Worm (Caenorhabditis elegans) whole organism, young adult: ENCODE results near the gene nhr-193.

Experiments
- D2030.7 ChIP-seq: fragments of 200-800 bp; sonication (Bioruptor generic); IDR thresholded peaks from 2 replicates; pipeline ENCODE4 v1.3.6; 2022; ENCODE audit warnings: missing genetic modification reagents, missing genetic modification characterization, missing compliant biosample characterization
- F22D6.2 ChIP-seq: sonication (generic microtip); optimal IDR thresholded peaks from 2 replicates; lab custom pipeline; 2016; ENCODE audit warnings: mild to moderate bottlenecking, missing genetic modification characterization, missing compliant biosample characterization
- F49E8.2 ChIP-seq: sonication (generic microtip); optimal IDR thresholded peaks from 3 replicates; lab custom pipeline; 2017; ENCODE audit warnings: missing genetic modification characterization, mild to moderate bottlenecking, missing compliant biosample characterization, antibody characterized with exemption, moderate library complexity; ENCODE audit not compliant: insufficient read depth
- F57A8.1 ChIP-seq: fragments of 200-800 bp; sonication (Bioruptor generic); optimal IDR thresholded peaks from 2 replicates; lab custom pipeline; 2018; ENCODE audit warnings: mild to moderate bottlenecking, missing genetic modification characterization, moderate library complexity, missing compliant biosample characterization
- Y67H2A.10 ChIP-seq: fragments of 200-800 bp; sonication (Bioruptor generic); conservative IDR thresholded peaks from 2 replicates; pipeline ENCODE4 v1.3.6; 2022; ENCODE audit warnings: missing genetic modification reagents, missing genetic modification characterization, missing compliant biosample characterization
- Y79H2A.3 ChIP-seq: fragments of 200-800 bp; sonication (Bioruptor generic); conservative IDR thresholded peaks from 2 replicates; pipeline ENCODE4 v1.3.6; 2022; ENCODE audit warnings: missing genetic modification reagents, missing genetic modification characterization, missing compliant biosample characterization
- Y95B8A.8 ChIP-seq: fragments of 200-800 bp; sonication (Bioruptor generic); IDR thresholded peaks from 2 replicates; pipeline ENCODE4 v1.3.6; 2022; ENCODE audit warnings: missing genetic modification reagents, missing genetic modification characterization, missing compliant biosample characterization
- ama-1 ChIP-seq, 3 experiments: fragments of 150-350 bp in 1 of 3; sonication (generic microtip) in 2 of 3; optimal IDR thresholded peaks; 2 replicates each; lab custom pipeline; 2014 to 2018; ENCODE audit warnings: missing biosample characterization in 2 of 3, missing genetic modification characterization in 2 of 3, missing genetic modification reagents in 2 of 3
- atf-7 ChIP-seq: sonication (generic microtip); optimal IDR thresholded peaks from 2 replicates; lab custom pipeline; 2017; ENCODE audit warnings: mild to moderate bottlenecking, missing genetic modification characterization, missing compliant biosample characterization
- attf-3 ChIP-seq: fragments of 200-800 bp; sonication (Bioruptor generic); conservative IDR thresholded peaks from 2 replicates; pipeline ENCODE4 v1.3.6; 2022; ENCODE audit warnings: missing genetic modification reagents, missing genetic modification characterization, missing compliant biosample characterization
- attf-6 ChIP-seq: fragments of 200-800 bp; sonication (Bioruptor generic); IDR thresholded peaks from 2 replicates; pipeline ENCODE4 v1.3.6; 2022; ENCODE audit warnings: missing genetic modification reagents, missing genetic modification characterization, missing compliant biosample characterization
- cebp-1 ChIP-seq, 2 experiments: fragments of 200-800 bp in 1 of 2; sonication (Bioruptor generic) in 1 of 2; sonication (generic microtip) in 1 of 2; IDR thresholded peaks in 1 of 2; optimal IDR thresholded peaks in 1 of 2; 2 replicates each; pipeline versions ENCODE4 v1.3.6 to Lab custom; 2017 to 2022; ENCODE audit warnings: missing compliant biosample characterization in 2 of 2, missing genetic modification characterization in 2 of 2, mild to moderate bottlenecking in 1 of 2, missing genetic modification reagents in 1 of 2, moderate library complexity in 1 of 2
- ceh-27 ChIP-seq: fragments of 200-800 bp; sonication (Bioruptor generic); optimal IDR thresholded peaks from 2 replicates; lab custom pipeline; 2018; ENCODE audit warnings: mild to moderate bottlenecking, missing genetic modification characterization, moderate library complexity, missing compliant biosample characterization
- ceh-40 ChIP-seq: fragments of 200-800 bp; sonication (Bioruptor generic); IDR thresholded peaks from 2 replicates; pipeline ENCODE4 v1.3.6; 2022; ENCODE audit warnings: missing genetic modification characterization, missing compliant biosample characterization
- ekl-4 ChIP-seq: fragments of 200-800 bp; sonication (Bioruptor generic); IDR thresholded peaks from 2 replicates; pipeline ENCODE4 v1.3.6; 2022; ENCODE audit warnings: missing genetic modification reagents, missing genetic modification characterization, missing compliant biosample characterization
- hlh-26 ChIP-seq: fragments of 200-800 bp; sonication (Bioruptor generic); conservative IDR thresholded peaks from 2 replicates; pipeline ENCODE4 v1.3.6; 2022; ENCODE audit warnings: missing genetic modification reagents, missing genetic modification characterization, missing compliant biosample characterization
- hrde-1 ChIP-seq: sonication (generic microtip); optimal IDR thresholded peaks from 2 replicates; lab custom pipeline; 2016; ENCODE audit warnings: missing genetic modification characterization, mild to moderate bottlenecking, missing compliant biosample characterization, moderate library complexity, missing genotype, missing genetic modification reagents, borderline replicate concordance
- hsf-1 ChIP-seq: fragments of 200-800 bp; sonication (Bioruptor generic); IDR thresholded peaks from 2 replicates; pipeline ENCODE4 v1.3.6; 2022; ENCODE audit warnings: missing genetic modification reagents, missing genetic modification characterization, missing compliant biosample characterization
- lag-1 ChIP-seq: fragments of 200-800 bp; sonication (Bioruptor generic); IDR thresholded peaks from 2 replicates; pipeline ENCODE4 v1.3.6; 2022; ENCODE audit warnings: missing genetic modification reagents, missing genetic modification characterization, missing compliant biosample characterization
- lin-26 ChIP-seq: fragments of 200-800 bp; sonication (Bioruptor generic); IDR thresholded peaks from 2 replicates; pipeline ENCODE4 v1.3.6; 2022; ENCODE audit warnings: missing genetic modification reagents, missing genetic modification characterization, missing compliant biosample characterization
- lin-35 ChIP-seq, 3 experiments: fragments of 150-350 bp in 2 of 3; sonication (generic microtip) in 1 of 3; optimal IDR thresholded peaks; 2 replicates each; lab custom pipeline; 2014 to 2018; ENCODE audit warnings: missing biosample characterization in 3 of 3, missing genetic modification characterization in 3 of 3, missing genetic modification reagents in 3 of 3
- lin-54 ChIP-seq: fragments of 200-800 bp; sonication (Bioruptor generic); optimal IDR thresholded peaks from 2 replicates; lab custom pipeline; 2018; ENCODE audit warnings: mild to moderate bottlenecking, missing genetic modification characterization, missing compliant biosample characterization
- lir-1 ChIP-seq: fragments of 200-800 bp; sonication (Bioruptor generic); conservative IDR thresholded peaks from 2 replicates; pipeline ENCODE4 v1.3.6; 2022; ENCODE audit warnings: missing genetic modification reagents, missing genetic modification characterization, missing compliant biosample characterization
- madf-3 ChIP-seq: fragments of 200-800 bp; sonication (Bioruptor generic); IDR thresholded peaks from 2 replicates; pipeline ENCODE4 v1.3.6; 2022; ENCODE audit warnings: missing genetic modification reagents, missing genetic modification characterization, missing compliant biosample characterization
- nhr-179 ChIP-seq: sonication (generic microtip); optimal IDR thresholded peaks from 2 replicates; lab custom pipeline; 2016; ENCODE audit warnings: mild to moderate bottlenecking, missing genetic modification characterization, missing compliant biosample characterization
- rpc-1 ChIP-seq, 2 experiments: fragments of 150-350 bp in 1 of 2; sonication (generic microtip) in 1 of 2; optimal IDR thresholded peaks; 2 replicates each; lab custom pipeline; 2014 to 2018; ENCODE audit warnings: missing biosample characterization in 1 of 2, missing genetic modification characterization in 1 of 2, missing genetic modification reagents in 1 of 2, missing genotype in 1 of 2
- snpc-1.3 ChIP-seq: sonication (generic microtip); optimal IDR thresholded peaks from 2 replicates; lab custom pipeline; 2017; ENCODE audit warnings: missing genetic modification characterization, mild to moderate bottlenecking, missing compliant biosample characterization, antibody characterized with exemption, moderate library complexity, missing genotype, missing genetic modification reagents; ENCODE audit not compliant: insufficient read depth
- snpc-4 ChIP-seq, 5 experiments: fragments of 150-350 bp in 1 of 5; sonication (generic microtip) in 4 of 5; optimal IDR thresholded peaks; 2 replicates each; lab custom pipeline; 2014 to 2018; ENCODE audit warnings: missing genetic modification characterization in 5 of 5, missing biosample characterization in 3 of 5, antibody characterized with exemption in 2 of 5, mild to moderate bottlenecking in 2 of 5, missing compliant biosample characterization in 2 of 5, missing genotype in 2 of 5, moderate library complexity in 2 of 5, missing genetic modification reagents in 1 of 5
- somi-1 ChIP-seq: fragments of 200-800 bp; sonication (Bioruptor generic); optimal IDR thresholded peaks from 2 replicates; lab custom pipeline; 2018; ENCODE audit warnings: mild to moderate bottlenecking, missing genetic modification characterization, missing compliant biosample characterization
- tbp1 ChIP-seq: fragments of 200-800 bp; sonication (Bioruptor generic); optimal IDR thresholded peaks from 2 replicates; lab custom pipeline; 2018; ENCODE audit warnings: mild to moderate bottlenecking, missing genetic modification characterization, missing compliant biosample characterization
- tbx-9 ChIP-seq: sonication (generic microtip); optimal IDR thresholded peaks from 2 replicates; lab custom pipeline; 2016; ENCODE audit warnings: borderline replicate concordance, missing genetic modification characterization, inconsistent platforms, missing compliant biosample characterization
- tlf-1 ChIP-seq: fragments of 200-800 bp; sonication (Bioruptor generic); optimal IDR thresholded peaks from 2 replicates; lab custom pipeline; 2018; ENCODE audit warnings: mild to moderate bottlenecking, missing genetic modification characterization, missing compliant biosample characterization
- zim-3 ChIP-seq: sonication (generic microtip); optimal IDR thresholded peaks from 2 replicates; lab custom pipeline; 2017; ENCODE audit warnings: mild to moderate bottlenecking, missing genetic modification characterization, moderate library complexity, missing compliant biosample characterization
- ztf-25 ChIP-seq: fragments of 200-800 bp; sonication (Bioruptor generic); IDR thresholded peaks from 2 replicates; pipeline ENCODE4 v1.3.6; 2022; ENCODE audit warnings: missing genetic modification reagents, missing genetic modification characterization, missing compliant biosample characterization
- ztf-26 ChIP-seq: sonication (generic microtip); optimal IDR thresholded peaks from 2 replicates; lab custom pipeline; 2017; ENCODE audit warnings: missing genetic modification characterization, missing compliant biosample characterization
- ztf-3 ChIP-seq: fragments of 200-800 bp; sonication (Bioruptor generic); optimal IDR thresholded peaks from 2 replicates; lab custom pipeline; 2018; ENCODE audit warnings: mild to moderate bottlenecking, missing genetic modification characterization, missing compliant biosample characterization

nhr-193 gene

ce11 chrV:16315004-16315403 is 27.1 kb upstream of the nhr-193 start, which contains the start of gene str-214:
str-214 (plus strand) TSS chrV:16315304.
- no peak for TF ChIP-seq F22D6.2 (tag; lab: Kevin White, UChicago)
- no peak for TF ChIP-seq madf-3 (GFP tag; lab: Robert Waterston, UW)
- TF ChIP-seq tbp1: no peak
- no peak for TF ChIP-seq cebp-1 (GFP tag; IDR thresholded peaks at IDR 0.05; lab: Robert Waterston, UW)
- TF ChIP-seq cebp-1 (tag; optimal IDR thresholded peaks at IDR 0.05; lab: Kevin White, UChicago): no peak
- TF ChIP-seq lin-26: no peak
- no peak for TF ChIP-seq lir-1 (GFP tag; lab: Robert Waterston, UW)
- TF ChIP-seq ztf-25 (GFP tag; lab: Robert Waterston, UW): no peak
- no peak for TF ChIP-seq tbx-9 (tag; lab: Kevin White, UChicago)
- no peak for TF ChIP-seq hlh-26 (GFP tag; lab: Robert Waterston, UW)
- TF ChIP-seq ekl-4 (GFP tag; lab: Robert Waterston, UW): no peak

- no peak for TF ChIP-seq ceh-40 (GFP tag; lab: Robert Waterston, UW)
- TF ChIP-seq, all 124 proteins: peak for 0
Measured at ce11 chrV:16317244-16317643, 24.9 kb upstream of the nhr-193 start, which contains the start of gene srh-180. srh-180 (plus strand) TSS chrV:16317544.

- TF ChIP-seq atf-7 (tag; lab: Kevin White, UChicago) (no peak), snpc-4 (GFP tag; optimal IDR thresholded peaks at IDR 0.05; lab: Kevin White, UChicago) (no peak), snpc-4 (tag; optimal IDR thresholded peaks at IDR 0.05; lab: Kevin White, UChicago) (no peak), tbx-9 (tag; lab: Kevin White, UChicago) (no peak), attf-3 (GFP tag; lab: Robert Waterston, UW) (no peak), hrde-1 (tag; lab: Kevin White, UChicago) (no peak), ztf-26 (no peak), hsf-1 (peak; percentile 91)
Measured at ce11 chrV:16322155-16322554, 20.0 kb upstream of the nhr-193 start.

- TF ChIP-seq Y95B8A.8 (GFP tag; lab: Robert Waterston, UW) (no peak), attf-6 (no peak), ama-1 (optimal IDR thresholded peaks at IDR 0.05; lab: Kevin White, UChicago) (no peak), ama-1 (GFP tag; optimal IDR thresholded peaks at IDR 0.05; lab: Kevin White, UChicago) (no peak), lin-54 (no peak), ceh-27 (GFP tag; lab: Kevin White, UChicago) (no peak), somi-1 (GFP tag; lab: Kevin White, UChicago) (no peak), Y79H2A.3 (no peak), snpc-1.3 (tag; lab: Kevin White, UChicago) (no peak), zim-3 (tag; lab: Kevin White, UChicago) (no peak), rpc-1 (optimal IDR thresholded peaks at IDR 0.05; lab: Kevin White, UChicago) (no peak), rpc-1 (tag; optimal IDR thresholded peaks at IDR 0.05; lab: Kevin White, UChicago) (no peak), tlf-1 (GFP tag; lab: Kevin White, UChicago) (no peak), F57A8.1 (no peak), ztf-3 (GFP tag; lab: Kevin White, UChicago) (no peak), F49E8.2 (tag; lab: Kevin White, UChicago) (no peak), lag-1 (GFP tag; lab: Robert Waterston, UW) (no peak), lin-35 (GFP tag; optimal IDR thresholded peaks at IDR 0.05; lab: Kevin White, UChicago) (no peak), lin-26 (no peak), Y67H2A.10 (no peak), D2030.7 (no peak), nhr-179 (no peak)
Measured at ce11 chrV:16328849-16329248, 13.3 kb upstream of the nhr-193 start, which contains the start of gene F57G8.7. F57G8.7 (plus strand) TSS chrV:16329149.
